Fruit fly (Drosophila melanogaster) whole organism, prepupa: ENCODE measurements around the gene Tmem43.

Source experiments
- Blimp-1 ChIP-seq: fragments of 200-800 bp; sonication (Bioruptor generic); optimal IDR thresholded peaks from 3 replicates; lab custom pipeline; 2017; ENCODE audit warnings: missing biosample characterization, missing genetic modification characterization, mild to moderate bottlenecking, moderate library complexity, missing genetic modification reagents
- CG10669 ChIP-seq: fragments of 200-800 bp; sonication (Bioruptor generic); optimal IDR thresholded peaks from 3 replicates; lab custom pipeline; 2018; ENCODE audit warnings: missing biosample characterization, mild to moderate bottlenecking, missing genetic modification characterization, moderate library complexity
- CG11762 ChIP-seq: fragments of 200-800 bp; sonication (Bioruptor generic); optimal IDR thresholded peaks from 3 replicates; lab custom pipeline; 2016; ENCODE audit warnings: missing biosample characterization, missing genetic modification characterization; ENCODE audit not compliant: insufficient read depth
- CG15336 ChIP-seq: fragments of 200-800 bp; sonication (Bioruptor generic); IDR thresholded peaks from 2 replicates; pipeline ENCODE4 v1.3.6; 2022; ENCODE audit warnings: missing biosample characterization, missing genetic modification characterization
- CG1621 ChIP-seq: fragments of 200-800 bp; sonication (Bioruptor generic); optimal IDR thresholded peaks from 3 replicates; lab custom pipeline; 2018; ENCODE audit warnings: missing biosample characterization, mild to moderate bottlenecking, missing genetic modification characterization
- CG16779 ChIP-seq: fragments of 200-800 bp; sonication (Bioruptor generic); optimal IDR thresholded peaks from 3 replicates; lab custom pipeline; 2017; ENCODE audit warnings: missing biosample characterization, mild to moderate bottlenecking, missing genetic modification characterization
- CG3032 ChIP-seq: fragments of 200-800 bp; optimal IDR thresholded peaks from 2 replicates; lab custom pipeline; 2019; ENCODE audit warnings: missing biosample characterization, mild to moderate bottlenecking, missing genetic modification characterization, moderate library complexity
- CG31627 ChIP-seq: fragments of 200-800 bp; sonication (Bioruptor generic); optimal IDR thresholded peaks from 3 replicates; lab custom pipeline; 2016; ENCODE audit warnings: missing biosample characterization, missing genetic modification characterization
- CG4318 ChIP-seq: fragments of 200-800 bp; sonication (Bioruptor generic); optimal IDR thresholded peaks from 3 replicates; lab custom pipeline; 2017; ENCODE audit warnings: missing biosample characterization, mild to moderate bottlenecking, missing genetic modification characterization
- CG6163 ChIP-seq: fragments of 200-800 bp; sonication (Bioruptor generic); IDR thresholded peaks from 3 replicates; pipeline ENCODE4 v1.3.6; 2022; ENCODE audit warnings: missing biosample characterization, missing genetic modification characterization
- CG6792 ChIP-seq: fragments of 200-800 bp; sonication (Bioruptor generic); optimal IDR thresholded peaks from 3 replicates; lab custom pipeline; 2016; ENCODE audit warnings: missing biosample characterization, missing genetic modification characterization
- CG6808 ChIP-seq: fragments of 200-800 bp; sonication (Bioruptor generic); optimal IDR thresholded peaks from 3 replicates; lab custom pipeline; 2017; ENCODE audit warnings: missing biosample characterization, missing genetic modification characterization, mild to moderate bottlenecking, moderate library complexity, missing genetic modification reagents
- CG6854 ChIP-seq: fragments of 200-800 bp; sonication (Bioruptor generic); optimal IDR thresholded peaks from 2 replicates; lab custom pipeline; 2017; ENCODE audit warnings: missing biosample characterization, mild to moderate bottlenecking, missing genetic modification characterization
- CG7368 ChIP-seq: fragments of 200-800 bp; sonication (Bioruptor generic); optimal IDR thresholded peaks from 3 replicates; lab custom pipeline; 2016; ENCODE audit warnings: missing biosample characterization, missing genetic modification characterization
- CG8119 ChIP-seq: fragments of 200-800 bp; sonication (Bioruptor generic); IDR thresholded peaks from 3 replicates; pipeline ENCODE4 v1.3.6; 2022; ENCODE audit warnings: missing biosample characterization, missing genetic modification characterization
- CG8632 ChIP-seq: fragments of 200-800 bp; sonication (Bioruptor generic); optimal IDR thresholded peaks from 3 replicates; lab custom pipeline; 2016; ENCODE audit warnings: missing biosample characterization, missing genetic modification characterization
- CG9139 ChIP-seq: fragments of 200-800 bp; sonication (Bioruptor generic); optimal IDR thresholded peaks from 3 replicates; lab custom pipeline; 2017; ENCODE audit warnings: missing biosample characterization, mild to moderate bottlenecking, missing genetic modification characterization
- Eip75B ChIP-seq: fragments of 200-800 bp; sonication (Bioruptor generic); optimal IDR thresholded peaks from 3 replicates; lab custom pipeline; 2016; ENCODE audit warnings: missing biosample characterization, missing genetic modification characterization
- Eip78C ChIP-seq: fragments of 200-800 bp; sonication (Bioruptor generic); peaks from one replicate; lab custom pipeline; 2016; ENCODE audit warnings: missing biosample characterization, missing genetic modification characterization
- Ets21C ChIP-seq: fragments of 200-800 bp; sonication (Bioruptor generic); optimal IDR thresholded peaks from 3 replicates; lab custom pipeline; 2016; ENCODE audit warnings: missing biosample characterization, missing genetic modification characterization
- Ets96B ChIP-seq: fragments of 200-800 bp; optimal IDR thresholded peaks from 2 replicates; lab custom pipeline; 2019; ENCODE audit warnings: missing biosample characterization, mild to moderate bottlenecking, missing genetic modification characterization, moderate library complexity
- Gug ChIP-seq: fragments of 200-800 bp; sonication (Bioruptor generic); IDR thresholded peaks from 2 replicates; pipeline ENCODE4 v1.3.6; 2022; ENCODE audit warnings: missing biosample characterization, missing genetic modification characterization
- Hr38 ChIP-seq: sonication (Bioruptor generic); optimal IDR thresholded peaks from 2 replicates; lab custom pipeline; 2016; ENCODE audit warnings: missing biosample characterization, missing genetic modification characterization
- Hr39 ChIP-seq: fragments of 200-800 bp; sonication (Bioruptor generic); optimal IDR thresholded peaks from 2 replicates; lab custom pipeline; 2016; ENCODE audit warnings: missing biosample characterization, missing genetic modification characterization
- Hr4 ChIP-seq: fragments of 200-800 bp; sonication (Bioruptor generic); optimal IDR thresholded peaks from 3 replicates; lab custom pipeline; 2016; ENCODE audit warnings: missing biosample characterization, missing genetic modification characterization
- Lpt ChIP-seq: fragments of 200-800 bp; sonication (Bioruptor generic); optimal IDR thresholded peaks from 3 replicates; lab custom pipeline; 2016; ENCODE audit warnings: missing biosample characterization, missing genetic modification characterization
- Met ChIP-seq: fragments of 200-800 bp; sonication (Bioruptor generic); optimal IDR thresholded peaks from 3 replicates; lab custom pipeline; 2016; ENCODE audit warnings: missing biosample characterization, missing genetic modification characterization
- Smox ChIP-seq: fragments of 200-800 bp; sonication (Bioruptor generic); optimal IDR thresholded peaks from 3 replicates; lab custom pipeline; 2016; ENCODE audit warnings: missing biosample characterization, missing genetic modification characterization
- Sox102F ChIP-seq: fragments of 200-800 bp; sonication (Bioruptor generic); optimal IDR thresholded peaks from 2 replicates; lab custom pipeline; 2016; ENCODE audit warnings: missing biosample characterization, mild to moderate bottlenecking, missing genetic modification characterization
- Sox14 ChIP-seq: fragments of 200-800 bp; sonication (Bioruptor generic); optimal IDR thresholded peaks from 3 replicates; lab custom pipeline; 2016; ENCODE audit warnings: missing biosample characterization, missing genetic modification characterization
- Sox15 ChIP-seq: fragments of 200-800 bp; sonication (Bioruptor generic); optimal IDR thresholded peaks from 3 replicates; lab custom pipeline; 2016; ENCODE audit warnings: missing biosample characterization, missing genetic modification characterization
- achi ChIP-seq: fragments of 200-800 bp; sonication (Bioruptor generic); optimal IDR thresholded peaks from 3 replicates; lab custom pipeline; 2016; ENCODE audit warnings: missing biosample characterization, missing genetic modification characterization
- acj6 ChIP-seq: fragments of 200-800 bp; sonication (Bioruptor generic); optimal IDR thresholded peaks from 3 replicates; lab custom pipeline; 2016; ENCODE audit warnings: missing biosample characterization, missing genetic modification characterization
- eg ChIP-seq: fragments of 200-800 bp; sonication (Bioruptor generic); IDR thresholded peaks from 3 replicates; pipeline ENCODE4 v1.3.6; 2022; ENCODE audit warnings: missing biosample characterization, missing genetic modification characterization
- fd59A ChIP-seq: fragments of 200-800 bp; sonication (Bioruptor generic); optimal IDR thresholded peaks from 2 replicates; lab custom pipeline; 2017; ENCODE audit warnings: missing biosample characterization, mild to moderate bottlenecking, missing genetic modification characterization, missing genetic modification reagents
- fd85E ChIP-seq: fragments of 200-800 bp; sonication (Bioruptor generic); optimal IDR thresholded peaks from 3 replicates; lab custom pipeline; 2016; ENCODE audit warnings: missing biosample characterization, missing genetic modification characterization
- fkh ChIP-seq: fragments of 200-800 bp; sonication (Bioruptor generic); optimal IDR thresholded peaks from 3 replicates; lab custom pipeline; 2017; ENCODE audit warnings: missing biosample characterization, mild to moderate bottlenecking, missing genetic modification characterization, moderate library complexity
- lz ChIP-seq: fragments of 200-800 bp; sonication (Bioruptor generic); optimal IDR thresholded peaks from 3 replicates; lab custom pipeline; 2016; ENCODE audit warnings: missing biosample characterization, missing genetic modification characterization
- net ChIP-seq: fragments of 200-800 bp; sonication (Bioruptor generic); optimal IDR thresholded peaks from 3 replicates; lab custom pipeline; 2016; ENCODE audit warnings: missing biosample characterization, missing genetic modification characterization
- pdm3 ChIP-seq: fragments of 200-800 bp; sonication (Bioruptor generic); optimal IDR thresholded peaks from 3 replicates; lab custom pipeline; 2016; ENCODE audit warnings: missing biosample characterization, missing genetic modification characterization
- salr ChIP-seq, 2 experiments: fragments of 200-800 bp; sonication (Bioruptor generic); optimal IDR thresholded peaks; 3 replicates each; lab custom pipeline; 2016 to 2018; ENCODE audit warnings: missing biosample characterization in 2 of 2, missing genetic modification characterization in 2 of 2, mild to moderate bottlenecking in 1 of 2
- spab ChIP-seq: fragments of 200-800 bp; sonication (Bioruptor generic); optimal IDR thresholded peaks from 2 replicates; lab custom pipeline; 2017; ENCODE audit warnings: missing biosample characterization, mild to moderate bottlenecking, missing genetic modification characterization, missing genetic modification reagents
- ss ChIP-seq, 2 experiments: fragments of 200-800 bp; sonication (Bioruptor generic); optimal IDR thresholded peaks; 2 replicates in 1 of 2; 3 replicates in 1 of 2; lab custom pipeline; 2017 to 2018; ENCODE audit warnings: mild to moderate bottlenecking in 2 of 2, missing biosample characterization in 2 of 2, missing genetic modification characterization in 2 of 2, moderate library complexity in 1 of 2
- svp ChIP-seq: fragments of 200-800 bp; sonication (Bioruptor generic); peaks from one replicate; lab custom pipeline; 2016; ENCODE audit warnings: missing biosample characterization, missing genetic modification characterization
- topi ChIP-seq: fragments of 200-800 bp; sonication (Bioruptor generic); optimal IDR thresholded peaks from 3 replicates; lab custom pipeline; 2016; ENCODE audit warnings: missing biosample characterization, missing genetic modification characterization
- vri ChIP-seq: fragments of 200-800 bp; sonication (Bioruptor generic); optimal IDR thresholded peaks from 3 replicates; lab custom pipeline; 2016; ENCODE audit warnings: missing biosample characterization, mild to moderate bottlenecking, missing genetic modification characterization

Gene Tmem43

DNA sequence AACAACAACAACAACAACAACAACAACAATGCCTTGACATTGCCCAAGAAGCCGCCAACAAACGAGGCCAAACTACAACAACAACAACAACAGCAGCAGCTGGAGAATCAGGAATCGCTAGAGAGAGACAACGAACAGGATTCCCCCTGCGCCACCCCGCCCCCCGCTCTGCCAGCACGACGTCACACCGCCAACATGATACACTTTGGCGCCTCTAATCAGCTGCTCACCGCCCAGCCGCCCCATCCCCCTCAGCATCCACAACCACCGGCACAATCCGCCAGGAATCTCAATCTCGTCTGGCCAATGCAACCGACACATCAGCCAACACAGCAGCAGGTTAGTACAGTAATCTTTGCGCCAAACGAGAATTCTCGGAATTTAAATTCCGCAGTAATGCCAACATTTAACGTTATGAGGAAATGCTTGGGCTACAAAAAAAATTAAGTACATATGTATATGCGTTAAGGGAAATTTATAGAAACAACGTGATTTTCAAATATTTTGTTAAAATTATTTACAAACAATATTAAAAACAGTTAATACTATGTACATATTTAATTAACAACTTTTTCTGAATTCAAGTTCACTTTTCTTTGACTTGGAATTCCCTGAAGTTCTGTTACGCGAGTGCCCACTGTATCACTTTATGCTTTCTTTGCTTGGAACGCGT lies 45.1 kb downstream of the Tmem43 start (continued):
- TF ChIP-seq Hr38 (GFP tag; lab: Kevin White, UChicago), result no peak
- peak; percentile 28 for TF ChIP-seq Hr39 (GFP tag; lab: Kevin White, UChicago)
- TF ChIP-seq fkh (GFP tag; lab: Kevin White, UChicago), result no peak
- TF ChIP-seq CG31627 (GFP tag; lab: Kevin White, UChicago), result peak; percentile 33
- TF ChIP-seq CG16779, result peak; percentile 62
- TF ChIP-seq CG9139 (GFP tag; lab: Kevin White, UChicago), result peak; percentile 62
- peak; percentile 59 for TF ChIP-seq Eip75B (GFP tag; lab: Kevin White, UChicago)
- TF ChIP-seq vri, result peak; percentile 45
- peak; percentile 73 for TF ChIP-seq Met (GFP tag; lab: Kevin White, UChicago)
- TF ChIP-seq CG6792, result peak; percentile 71
- TF ChIP-seq spab (GFP tag; lab: Kevin White, UChicago), result peak; percentile 80
- TF ChIP-seq acj6, result peak; percentile 83
- TF ChIP-seq Eip78C (GFP tag; lab: Kevin White, UChicago), result peak; percentile 96
- TF ChIP-seq pdm3 (GFP tag; lab: Kevin White, UChicago), result peak; percentile 73
- TF ChIP-seq CG4318 (GFP tag; lab: Kevin White, UChicago), result peak; percentile 83
- TF ChIP-seq CG8632 (GFP tag; lab: Kevin White, UChicago), result peak; percentile 72
- TF ChIP-seq Smox (GFP tag; lab: Kevin White, UChicago), result peak; percentile 61
- peak; percentile 34 for TF ChIP-seq Ets21C (GFP tag; lab: Kevin White, UChicago)
- TF ChIP-seq Sox102F (GFP tag; lab: Kevin White, UChicago), result peak; percentile 55
- TF ChIP-seq CG8119 (GFP tag; lab: Robert Waterston, UW), result peak; percentile 92
- peak; percentile 63 for TF ChIP-seq topi
- peak; percentile 83 for TF ChIP-seq Hr4 (GFP tag; lab: Kevin White, UChicago)
- peak; percentile 28 for TF ChIP-seq fd85E (GFP tag; lab: Kevin White, UChicago)
- peak; percentile 44 for TF ChIP-seq Sox15
- TF ChIP-seq CG6808 (GFP tag; lab: Kevin White, UChicago), result peak; percentile 81
- peak; percentile 69 for TF ChIP-seq CG11762
- peak; percentile 23 for TF ChIP-seq CG1621 (tag; lab: Kevin White, UChicago)
- no peak for TF ChIP-seq Blimp-1 (GFP tag; lab: Kevin White, UChicago)
- peak in 1 of 2 experiments; percentile 71 for TF ChIP-seq salr (GFP tag; optimal IDR thresholded peaks at IDR 0.05; lab: Kevin White, UChicago)
- TF ChIP-seq CG10669, result peak; percentile 69
- TF ChIP-seq Lpt (GFP tag; lab: Kevin White, UChicago), result peak; percentile 44
- peak; percentile 81 for TF ChIP-seq Ets96B (tag; lab: Kevin White, UChicago)
- peak; percentile 56 for TF ChIP-seq CG6163 (GFP tag; lab: Robert Waterston, UW)
- peak; percentile 61 for TF ChIP-seq CG7368
- peak; percentile 72 for TF ChIP-seq net (GFP tag; lab: Kevin White, UChicago)
- TF ChIP-seq fd59A (GFP tag; lab: Kevin White, UChicago), result peak; percentile 76

DNA sequence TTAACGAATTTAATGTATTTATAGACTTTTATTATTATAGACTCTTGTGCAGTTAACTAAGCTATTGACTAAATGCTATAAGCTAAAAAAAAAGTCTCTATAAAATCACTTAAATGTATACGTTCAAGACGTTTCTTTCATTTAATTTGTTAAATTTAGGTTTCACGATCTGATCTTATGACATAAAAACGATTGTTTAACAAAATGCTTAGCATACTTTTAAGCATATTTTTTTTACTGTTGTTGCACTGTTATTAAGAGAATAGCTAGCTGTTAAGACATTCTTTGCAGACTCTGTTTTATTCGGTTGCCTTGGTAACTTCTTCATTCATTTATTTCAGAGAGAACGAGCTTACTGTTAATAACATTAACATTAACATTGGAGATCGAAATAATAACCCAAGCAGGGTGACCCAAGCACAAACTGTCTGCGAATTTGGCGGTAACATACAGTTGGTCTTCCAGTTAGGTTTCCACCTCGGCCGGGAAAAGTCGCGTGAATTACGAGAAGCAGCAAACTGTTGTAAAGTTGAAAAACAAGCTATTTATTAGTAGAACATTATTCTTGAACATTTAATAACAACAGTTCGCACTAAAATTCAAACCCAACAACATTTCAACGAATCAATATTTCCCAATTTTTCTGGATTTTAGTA lies 46.2 kb downstream of the Tmem43 start, which contains the start of gene CG32365:
TSS of gene CG32365 (plus strand) at position 462 of the 656 bp plus-strand sequence.
- TF ChIP-seq CG6163 (GFP tag; lab: Robert Waterston, UW) (0 out of 3 replicates have a peak, but pooled peaks have one; percentile 18), lz (no peak), CG7368 (no peak), CG15336 (GFP tag; lab: Robert Waterston, UW) (no peak), CG11762 (no peak), vri (peak; percentile 28), CG6792 (no peak), topi (peak; percentile 19), ss (GFP tag; optimal IDR thresholded peaks at IDR 0.05; lab: Kevin White, UChicago) (no peak), CG3032 (tag; lab: Kevin White, UChicago) (no peak), Met (GFP tag; lab: Kevin White, UChicago) (peak; percentile 32), Hr39 (GFP tag; lab: Kevin White, UChicago) (no peak), spab (GFP tag; lab: Kevin White, UChicago) (no peak), CG9139 (GFP tag; lab: Kevin White, UChicago) (no peak), Sox14 (no peak), Sox102F (GFP tag; lab: Kevin White, UChicago) (peak; percentile 14), CG8632 (GFP tag; lab: Kevin White, UChicago) (no peak), Blimp-1 (GFP tag; lab: Kevin White, UChicago) (no peak), Ets21C (GFP tag; lab: Kevin White, UChicago) (no peak), Smox (GFP tag; lab: Kevin White, UChicago) (no peak), Eip78C (GFP tag; lab: Kevin White, UChicago) (peak; percentile 71), Gug (GFP tag; lab: Robert Waterston, UW) (no peak), eg (GFP tag; lab: Robert Waterston, UW) (peak; percentile 48; the same call in 1 of the 3 replicates), CG6854 (GFP tag; lab: Kevin White, UChicago) (no peak), salr (GFP tag; optimal IDR thresholded peaks at IDR 0.05; lab: Kevin White, UChicago) (no peak), fd85E (GFP tag; lab: Kevin White, UChicago) (no peak), achi (GFP tag; lab: Kevin White, UChicago) (no peak), svp (GFP tag; lab: Kevin White, UChicago) (peak; percentile 9)
